Worm (Caenorhabditis elegans): ENCODE results near the gene Y39H10B.3.

DNA sequence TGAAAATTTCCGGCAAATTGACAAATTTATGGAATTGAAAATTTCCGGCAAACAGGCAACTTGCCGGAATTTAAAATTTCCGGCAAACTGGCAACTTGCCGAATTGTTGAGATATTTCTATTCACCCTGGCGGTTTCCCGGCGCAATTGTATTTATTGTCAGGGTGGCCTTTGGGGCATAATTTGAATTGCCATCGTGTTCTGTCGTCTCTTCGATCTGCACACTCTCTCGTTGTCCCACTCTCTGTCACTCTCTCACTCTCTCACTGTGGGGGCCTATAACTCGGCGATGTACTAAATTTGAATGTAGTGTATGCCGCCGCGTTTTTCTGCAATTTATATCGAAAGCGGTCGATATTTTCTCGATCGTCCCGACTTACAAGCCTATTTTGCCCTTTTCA, 32.4 kb downstream of the Y39H10B.3 start:
- TF ChIP-seq jun-1 (tag; optimal IDR thresholded peaks at IDR 0.05): no peak
- no peak for TF ChIP-seq nhr-28 (tag; optimal IDR thresholded peaks at IDR 0.05)
- TF ChIP-seq ceh-82 (tag; optimal IDR thresholded peaks at IDR 0.05): no peak
- TF ChIP-seq skn-1 (tag; optimal IDR thresholded peaks at IDR 0.05): no peak
- no peak for TF ChIP-seq egl-5 (tag; optimal IDR thresholded peaks at IDR 0.05)
- no peak for TF ChIP-seq nhr-25 (tag; optimal IDR thresholded peaks at IDR 0.05)
- no peak for TF ChIP-seq ceh-28 (tag; optimal IDR thresholded peaks at IDR 0.05)

Measured in whole organism, L3 larva.